1 fruit fly cellular context compared by ENCODE assay signal in the genomic region with DNA sequence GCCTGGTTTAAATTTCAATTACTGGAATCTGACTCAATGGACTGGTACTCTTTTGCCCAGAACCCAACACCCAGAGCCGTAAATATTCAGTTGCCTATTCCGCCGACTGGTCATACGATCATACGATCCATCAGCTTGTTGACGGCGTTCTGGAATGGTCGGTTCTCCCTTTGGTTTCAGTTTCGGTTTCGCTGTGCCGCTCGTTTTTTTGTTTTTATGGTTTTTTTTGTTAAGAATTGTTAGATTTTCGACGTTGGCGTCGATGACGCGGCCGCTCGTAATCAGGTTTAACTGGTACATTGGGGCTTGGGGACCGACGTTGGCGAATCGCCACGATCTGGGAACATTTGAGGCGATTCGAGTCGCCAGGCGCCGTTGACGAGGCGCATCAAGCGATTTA.
A peak's percentile ranks its signal among the peaks of the same experiment; 100 is the strongest.
TF ChIP-seq lines count a peak whose summit lies in the region.

No protein-coding gene starts in this region.

TF ChIP-seq in whole organism, embryonic, 481 proteins besides CTCF, POLR2A, EP300 and RAD21 (continued from another document):
- 0 out of 3 replicates have a peak, but pooled peaks have one; percentile 25 for TF ChIP-seq CG34224 (GFP tag; IDR thresholded peaks at IDR 0.05; lab: Robert Waterston, UW; ENCODE audit: partially characterized antibody)
- no peak for TF ChIP-seq Dek (tag; optimal IDR thresholded peaks at IDR 0.05; lab: Kevin White, UChicago)
- peak; percentile 0 for TF ChIP-seq lab (GFP tag; optimal IDR thresholded peaks at IDR 0.05; lab: Kevin White, UChicago)
- TF ChIP-seq HHEX (GFP tag; optimal IDR thresholded peaks at IDR 0.05; lab: Kevin White, UChicago), result no peak
- 0 out of 2 replicates have a peak, but pooled peaks have one; percentile 4 for TF ChIP-seq Rfx (GFP tag; IDR thresholded peaks at IDR 0.05; lab: Robert Waterston, UW)
- no peak for TF ChIP-seq Usf (GFP tag; optimal IDR thresholded peaks at IDR 0.05; lab: Kevin White, UChicago)
- no peak for TF ChIP-seq CG11085 (GFP tag; IDR thresholded peaks at IDR 0.05; lab: Robert Waterston, UW)
- TF ChIP-seq sqz (GFP tag; optimal IDR thresholded peaks at IDR 0.05; lab: Kevin White, UChicago), result peak; percentile 67
- TF ChIP-seq CG15479 (GFP tag; optimal IDR thresholded peaks at IDR 0.05; lab: Kevin White, UChicago), result no peak
- no peak for TF ChIP-seq cad (GFP tag; optimal IDR thresholded peaks at IDR 0.05; lab: Kevin White, UChicago)
- TF ChIP-seq CG13894 (tag; optimal IDR thresholded peaks at IDR 0.05; lab: Kevin White, UChicago), result peak; percentile 39
- TF ChIP-seq NK7.1 (GFP tag; optimal IDR thresholded peaks at IDR 0.05; lab: Kevin White, UChicago), result no peak
- no peak for TF ChIP-seq CG13424 (tag; optimal IDR thresholded peaks at IDR 0.05; lab: Kevin White, UChicago)
